Fruit fly (Drosophila melanogaster) whole organism, prepupa: ENCODE data around the gene CG32554.
A peak's percentile ranks its signal among the peaks of the same experiment; 100 is the strongest.
"Not testable (repeated sequence)": the region's sequence is repeated elsewhere in the genome, so short reads cannot be mapped to it uniquely, and the experiment has no call there.

Source experiments
- Blimp-1 ChIP-seq: fragments of 200-800 bp; sonication (Bioruptor generic); optimal IDR thresholded peaks from 3 replicates; lab custom pipeline; 2017; ENCODE audit warnings: missing biosample characterization, missing genetic modification characterization, mild to moderate bottlenecking, moderate library complexity, missing genetic modification reagents
- CG10631 ChIP-seq: fragments of 200-800 bp; sonication (Bioruptor generic); optimal IDR thresholded peaks from 2 replicates; lab custom pipeline; 2016; ENCODE audit warnings: missing biosample characterization, missing genetic modification characterization
- CG11762 ChIP-seq: fragments of 200-800 bp; sonication (Bioruptor generic); optimal IDR thresholded peaks from 3 replicates; lab custom pipeline; 2016; ENCODE audit warnings: missing biosample characterization, missing genetic modification characterization; ENCODE audit not compliant: insufficient read depth
- CG11902 ChIP-seq: fragments of 200-800 bp; sonication (Bioruptor generic); optimal IDR thresholded peaks from 3 replicates; lab custom pipeline; 2016; ENCODE audit warnings: missing biosample characterization, missing genetic modification characterization
- CG15336 ChIP-seq: fragments of 200-800 bp; sonication (Bioruptor generic); IDR thresholded peaks from 2 replicates; pipeline ENCODE4 v1.3.6; 2022; ENCODE audit warnings: missing biosample characterization, missing genetic modification characterization
- CG16779 ChIP-seq: fragments of 200-800 bp; sonication (Bioruptor generic); optimal IDR thresholded peaks from 3 replicates; lab custom pipeline; 2017; ENCODE audit warnings: missing biosample characterization, mild to moderate bottlenecking, missing genetic modification characterization
- CG31627 ChIP-seq: fragments of 200-800 bp; sonication (Bioruptor generic); optimal IDR thresholded peaks from 3 replicates; lab custom pipeline; 2016; ENCODE audit warnings: missing biosample characterization, missing genetic modification characterization
- CG34406 ChIP-seq: fragments of 200-800 bp; sonication (Bioruptor generic); optimal IDR thresholded peaks from 3 replicates; lab custom pipeline; 2016; ENCODE audit warnings: missing biosample characterization, missing genetic modification characterization
- CG3919 ChIP-seq: fragments of 200-800 bp; sonication (Bioruptor generic); optimal IDR thresholded peaks from 3 replicates; lab custom pipeline; 2016; ENCODE audit warnings: missing biosample characterization, missing genetic modification characterization
- CG6163 ChIP-seq: fragments of 200-800 bp; sonication (Bioruptor generic); IDR thresholded peaks from 3 replicates; pipeline ENCODE4 v1.3.6; 2022; ENCODE audit warnings: missing biosample characterization, missing genetic modification characterization
- CG6276 ChIP-seq: fragments of 200-800 bp; sonication (Bioruptor generic); optimal IDR thresholded peaks from 2 replicates; lab custom pipeline; 2017; ENCODE audit warnings: missing biosample characterization, mild to moderate bottlenecking, missing genetic modification characterization
- CG6792 ChIP-seq: fragments of 200-800 bp; sonication (Bioruptor generic); optimal IDR thresholded peaks from 3 replicates; lab custom pipeline; 2016; ENCODE audit warnings: missing biosample characterization, missing genetic modification characterization
- CG7368 ChIP-seq: fragments of 200-800 bp; sonication (Bioruptor generic); optimal IDR thresholded peaks from 3 replicates; lab custom pipeline; 2016; ENCODE audit warnings: missing biosample characterization, missing genetic modification characterization
- CG8119 ChIP-seq: fragments of 200-800 bp; sonication (Bioruptor generic); IDR thresholded peaks from 3 replicates; pipeline ENCODE4 v1.3.6; 2022; ENCODE audit warnings: missing biosample characterization, missing genetic modification characterization
- Eip75B ChIP-seq: fragments of 200-800 bp; sonication (Bioruptor generic); optimal IDR thresholded peaks from 3 replicates; lab custom pipeline; 2016; ENCODE audit warnings: missing biosample characterization, missing genetic modification characterization
- Eip93F ChIP-seq: fragments of 200-800 bp; sonication (Bioruptor generic); optimal IDR thresholded peaks from 2 replicates; lab custom pipeline; 2016; ENCODE audit warnings: missing biosample characterization, mild to moderate bottlenecking, missing genetic modification characterization
- Ets21C ChIP-seq: fragments of 200-800 bp; sonication (Bioruptor generic); optimal IDR thresholded peaks from 3 replicates; lab custom pipeline; 2016; ENCODE audit warnings: missing biosample characterization, missing genetic modification characterization
- Ets96B ChIP-seq: fragments of 200-800 bp; optimal IDR thresholded peaks from 2 replicates; lab custom pipeline; 2019; ENCODE audit warnings: missing biosample characterization, mild to moderate bottlenecking, missing genetic modification characterization, moderate library complexity
- Hr38 ChIP-seq: sonication (Bioruptor generic); optimal IDR thresholded peaks from 2 replicates; lab custom pipeline; 2016; ENCODE audit warnings: missing biosample characterization, missing genetic modification characterization
- Hr39 ChIP-seq: fragments of 200-800 bp; sonication (Bioruptor generic); optimal IDR thresholded peaks from 2 replicates; lab custom pipeline; 2016; ENCODE audit warnings: missing biosample characterization, missing genetic modification characterization
- Met ChIP-seq: fragments of 200-800 bp; sonication (Bioruptor generic); optimal IDR thresholded peaks from 3 replicates; lab custom pipeline; 2016; ENCODE audit warnings: missing biosample characterization, missing genetic modification characterization
- OdsH ChIP-seq: fragments of 200-800 bp; sonication (Bioruptor generic); optimal IDR thresholded peaks from 3 replicates; lab custom pipeline; 2016; ENCODE audit warnings: missing biosample characterization, missing genetic modification characterization
- Smox ChIP-seq: fragments of 200-800 bp; sonication (Bioruptor generic); optimal IDR thresholded peaks from 3 replicates; lab custom pipeline; 2016; ENCODE audit warnings: missing biosample characterization, missing genetic modification characterization
- acj6 ChIP-seq: fragments of 200-800 bp; sonication (Bioruptor generic); optimal IDR thresholded peaks from 3 replicates; lab custom pipeline; 2016; ENCODE audit warnings: missing biosample characterization, missing genetic modification characterization
- cyc ChIP-seq: fragments of 200-800 bp; sonication (Bioruptor generic); optimal IDR thresholded peaks from 3 replicates; lab custom pipeline; 2016; ENCODE audit warnings: missing biosample characterization, missing genetic modification characterization
- eg ChIP-seq: fragments of 200-800 bp; sonication (Bioruptor generic); IDR thresholded peaks from 3 replicates; pipeline ENCODE4 v1.3.6; 2022; ENCODE audit warnings: missing biosample characterization, missing genetic modification characterization
- esn ChIP-seq: fragments of 200-800 bp; sonication (Bioruptor generic); optimal IDR thresholded peaks from 2 replicates; lab custom pipeline; 2016; ENCODE audit warnings: missing biosample characterization, mild to moderate bottlenecking, missing genetic modification characterization, moderate library complexity
- fd59A ChIP-seq: fragments of 200-800 bp; sonication (Bioruptor generic); optimal IDR thresholded peaks from 2 replicates; lab custom pipeline; 2017; ENCODE audit warnings: missing biosample characterization, mild to moderate bottlenecking, missing genetic modification characterization, missing genetic modification reagents
- fkh ChIP-seq: fragments of 200-800 bp; sonication (Bioruptor generic); optimal IDR thresholded peaks from 3 replicates; lab custom pipeline; 2017; ENCODE audit warnings: missing biosample characterization, mild to moderate bottlenecking, missing genetic modification characterization, moderate library complexity
- pdm3 ChIP-seq: fragments of 200-800 bp; sonication (Bioruptor generic); optimal IDR thresholded peaks from 3 replicates; lab custom pipeline; 2016; ENCODE audit warnings: missing biosample characterization, missing genetic modification characterization
- ss ChIP-seq, 2 experiments: fragments of 200-800 bp; sonication (Bioruptor generic); optimal IDR thresholded peaks; 2 replicates in 1 of 2; 3 replicates in 1 of 2; lab custom pipeline; 2017 to 2018; ENCODE audit warnings: mild to moderate bottlenecking in 2 of 2, missing biosample characterization in 2 of 2, missing genetic modification characterization in 2 of 2, moderate library complexity in 1 of 2
- svp ChIP-seq: fragments of 200-800 bp; sonication (Bioruptor generic); peaks from one replicate; lab custom pipeline; 2016; ENCODE audit warnings: missing biosample characterization, missing genetic modification characterization
- topi ChIP-seq: fragments of 200-800 bp; sonication (Bioruptor generic); optimal IDR thresholded peaks from 3 replicates; lab custom pipeline; 2016; ENCODE audit warnings: missing biosample characterization, missing genetic modification characterization

The CG32554 gene

dm6 chrX:17852457-17852856 lies at the start of gene CG32554:
Gene CG32554, minus strand, starts transcription at chrX:17852685.
- TF ChIP-seq CG10631 (no peak), fkh (GFP tag; lab: Kevin White, UChicago) (peak; percentile 89), Hr39 (GFP tag; lab: Kevin White, UChicago) (no peak), Eip93F (no peak), CG11902 (GFP tag; lab: Kevin White, UChicago) (no peak), eg (GFP tag; lab: Robert Waterston, UW) (no peak), Hr38 (GFP tag; lab: Kevin White, UChicago) (no peak)

DNA sequence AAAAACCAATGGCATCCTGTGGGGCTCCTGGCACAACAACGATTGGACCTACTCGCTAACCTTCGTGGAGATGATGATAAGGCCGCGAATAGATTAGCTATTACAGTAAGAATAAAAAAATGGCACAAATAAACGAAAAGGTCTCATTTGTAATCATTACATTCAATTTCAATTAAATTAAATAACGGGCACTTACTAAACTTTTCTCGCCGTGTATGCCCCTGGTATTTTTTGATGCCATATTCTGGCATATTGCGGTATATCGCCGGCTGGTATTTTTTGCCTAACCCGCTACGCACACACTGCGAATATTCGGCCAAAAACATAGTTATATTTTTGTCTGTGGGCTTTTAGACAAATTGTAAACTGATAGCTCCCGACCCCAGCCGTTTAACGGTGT lies 46.9 kb upstream of the CG32554 start, which contains the start of gene Gss2:
TSS of gene Gss2 (plus strand) at position 301 of the 400 bp plus-strand sequence.
- TF ChIP-seq fd59A; ss (GFP tag; optimal IDR thresholded peaks at IDR 0.05; lab: Kevin White, UChicago); CG6792 (GFP tag; lab: Kevin White, UChicago): not testable (repeated sequence)

DNA sequence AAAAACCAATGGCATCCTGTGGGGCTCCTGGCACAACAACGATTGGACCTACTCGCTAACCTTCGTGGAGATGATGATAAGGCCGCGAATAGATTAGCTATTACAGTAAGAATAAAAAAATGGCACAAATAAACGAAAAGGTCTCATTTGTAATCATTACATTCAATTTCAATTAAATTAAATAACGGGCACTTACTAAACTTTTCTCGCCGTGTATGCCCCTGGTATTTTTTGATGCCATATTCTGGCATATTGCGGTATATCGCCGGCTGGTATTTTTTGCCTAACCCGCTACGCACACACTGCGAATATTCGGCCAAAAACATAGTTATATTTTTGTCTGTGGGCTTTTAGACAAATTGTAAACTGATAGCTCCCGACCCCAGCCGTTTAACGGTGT lies 36.8 kb upstream of the CG32554 start, which contains the start of gene Gss1:
TSS of gene Gss1 (plus strand) at position 301 of the 400 bp plus-strand sequence.
- not testable (repeated sequence) for TF ChIP-seq CG8119 (GFP tag; lab: Robert Waterston, UW); CG15336 (GFP tag; lab: Robert Waterston, UW); pdm3 (GFP tag; lab: Kevin White, UChicago)

DNA sequence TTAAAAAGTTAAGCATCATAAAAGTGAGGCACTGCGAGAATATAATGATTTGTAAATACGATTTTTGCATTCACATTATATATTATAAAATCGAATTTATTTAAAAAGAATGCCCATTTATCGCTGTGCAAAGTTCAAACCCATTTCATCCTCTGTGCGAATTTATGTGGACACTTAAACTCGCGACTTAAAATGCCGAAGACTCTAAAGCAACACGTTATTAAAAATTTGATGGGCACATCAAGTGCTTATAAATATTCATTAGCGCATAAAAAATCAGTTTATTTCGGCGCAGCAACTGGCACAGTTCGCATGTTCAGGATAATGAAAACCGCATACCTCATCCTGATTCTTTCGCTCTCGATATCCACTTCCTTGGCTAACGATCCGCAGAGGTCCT lies 35.4 kb upstream of the CG32554 start, which contains the start of gene CG6788:
TSS of gene CG6788 (plus strand) at position 301 of the 400 bp plus-strand sequence.
- TF ChIP-seq fkh (GFP tag; lab: Kevin White, UChicago) (no peak), CG6276 (GFP tag; lab: Kevin White, UChicago) (no peak), topi (GFP tag; lab: Kevin White, UChicago) (no peak), cyc (GFP tag; lab: Kevin White, UChicago) (no peak), CG11762 (GFP tag; lab: Kevin White, UChicago) (no peak), Smox (GFP tag; lab: Kevin White, UChicago) (no peak), CG3919 (no peak), CG11902 (GFP tag; lab: Kevin White, UChicago) (no peak), svp (GFP tag; lab: Kevin White, UChicago) (no peak), Ets21C (GFP tag; lab: Kevin White, UChicago) (no peak), Ets96B (tag; lab: Kevin White, UChicago) (no peak), CG16779 (no peak), OdsH (GFP tag; lab: Kevin White, UChicago) (no peak), CG34406 (GFP tag; lab: Kevin White, UChicago) (no peak)

- TF ChIP-seq CG34406 (GFP tag; lab: Kevin White, UChicago): no peak
- no peak for TF ChIP-seq CG3919
- peak; percentile 7 for TF ChIP-seq CG31627 (GFP tag; lab: Kevin White, UChicago)
- TF ChIP-seq Blimp-1 (GFP tag; lab: Kevin White, UChicago): no peak
- no peak for TF ChIP-seq Eip75B (GFP tag; lab: Kevin White, UChicago)
- TF ChIP-seq Met (GFP tag; lab: Kevin White, UChicago): no peak
- TF ChIP-seq CG7368: no peak
- TF ChIP-seq CG11762 (GFP tag; lab: Kevin White, UChicago): no peak
- peak; percentile 73 for TF ChIP-seq svp (GFP tag; lab: Kevin White, UChicago)
- TF ChIP-seq esn (GFP tag; lab: Kevin White, UChicago): peak; percentile 32
- TF ChIP-seq Ets21C (GFP tag; lab: Kevin White, UChicago): no peak
- TF ChIP-seq cyc (GFP tag; lab: Kevin White, UChicago): no peak
- TF ChIP-seq CG6163 (GFP tag; lab: Robert Waterston, UW): no peak
- TF ChIP-seq acj6 (GFP tag; lab: Kevin White, UChicago): peak; percentile 4
Observed at dm6 chrX:17887208-17887627, 34.7 kb upstream of the CG32554 start, which contains the start of gene mnb. Gene mnb, minus strand, starts transcription at chrX:17887222.
